Fruit fly (Drosophila melanogaster) whole organism, embryonic: ENCODE data around the gene Arv1.
A peak's percentile ranks its signal among the peaks of the same experiment; 100 is the strongest.

ENCODE experiments used
- Atf-2 ChIP-seq: fragments of 200-800 bp; sonication (Bioruptor generic); optimal IDR thresholded peaks from 2 replicates; lab custom pipeline; 2016; ENCODE audit warnings: missing biosample characterization, missing genetic modification characterization
- CG12071 ChIP-seq: fragments of 200-800 bp; sonication (Bioruptor generic); optimal IDR thresholded peaks from 3 replicates; lab custom pipeline; 2018; ENCODE audit warnings: missing biosample characterization, mild to moderate bottlenecking, missing genetic modification characterization
- CG12104 ChIP-seq: fragments of 200-800 bp; sonication (Bioruptor generic); optimal IDR thresholded peaks from 3 replicates; lab custom pipeline; 2016; ENCODE audit warnings: missing biosample characterization, missing genetic modification characterization
- CG13775 ChIP-seq: fragments of 200-800 bp; sonication (Bioruptor generic); optimal IDR thresholded peaks from 3 replicates; lab custom pipeline; 2017; ENCODE audit warnings: missing biosample characterization, mild to moderate bottlenecking, missing genetic modification characterization
- CG14050 ChIP-seq: fragments of 200-800 bp; sonication (Bioruptor generic); IDR thresholded peaks from 3 replicates; pipeline ENCODE4 v1.3.6; 2022; ENCODE audit warnings: missing biosample characterization, missing genetic modification characterization
- CG14441 ChIP-seq: fragments of 200-800 bp; sonication (Bioruptor generic); IDR thresholded peaks from 2 replicates; pipeline ENCODE4 v1.3.6; 2022; ENCODE audit warnings: missing biosample characterization, missing genetic modification characterization
- CG15514 ChIP-seq: fragments of 200-800 bp; sonication (Bioruptor generic); optimal IDR thresholded peaks from 3 replicates; lab custom pipeline; 2017; ENCODE audit warnings: missing biosample characterization, missing genetic modification characterization, mild to moderate bottlenecking, moderate library complexity, missing genetic modification reagents
- CG1603 ChIP-seq: fragments of 200-800 bp; sonication (Bioruptor generic); optimal IDR thresholded peaks from 2 replicates; lab custom pipeline; 2019; ENCODE audit warnings: missing biosample characterization, mild to moderate bottlenecking, missing genetic modification characterization, moderate library complexity
- CG16863 ChIP-seq: fragments of 200-800 bp; sonication (Bioruptor generic); optimal IDR thresholded peaks from 3 replicates; lab custom pipeline; 2016; ENCODE audit warnings: missing biosample characterization, missing genetic modification characterization
- CG18599 ChIP-seq: fragments of 200-800 bp; sonication (Bioruptor generic); optimal IDR thresholded peaks from 3 replicates; lab custom pipeline; 2017; ENCODE audit warnings: missing biosample characterization, missing genetic modification characterization, mild to moderate bottlenecking, moderate library complexity, missing genetic modification reagents
- CG18619 ChIP-seq: fragments of 200-800 bp; sonication (Bioruptor generic); optimal IDR thresholded peaks from 3 replicates; lab custom pipeline; 2017; ENCODE audit warnings: missing biosample characterization, mild to moderate bottlenecking, missing genetic modification characterization
- CG2202 ChIP-seq: fragments of 200-800 bp; sonication (Bioruptor generic); optimal IDR thresholded peaks from 2 replicates; lab custom pipeline; 2018; ENCODE audit warnings: missing biosample characterization, mild to moderate bottlenecking, missing genetic modification characterization
- CG30403 ChIP-seq: fragments of 200-800 bp; sonication (Bioruptor generic); optimal IDR thresholded peaks from 3 replicates; lab custom pipeline; 2016; ENCODE audit warnings: missing biosample characterization, missing genetic modification characterization
- CG30431 ChIP-seq: fragments of 200-800 bp; sonication (Bioruptor generic); optimal IDR thresholded peaks from 2 replicates; lab custom pipeline; 2017; ENCODE audit warnings: missing biosample characterization, missing genetic modification characterization
- CG33557 ChIP-seq: fragments of 200-800 bp; sonication (Bioruptor generic); optimal IDR thresholded peaks from 2 replicates; lab custom pipeline; 2019; ENCODE audit warnings: missing biosample characterization, mild to moderate bottlenecking, missing genetic modification characterization, moderate library complexity
- CG34224 ChIP-seq: fragments of 200-800 bp; sonication (Bioruptor generic); IDR thresholded peaks from 3 replicates; pipeline ENCODE4 v1.3.6; 2022; ENCODE audit warnings: missing biosample characterization, missing genetic modification characterization; ENCODE audit not compliant: partially characterized antibody
- CG6689 ChIP-seq: fragments of 200-800 bp; sonication (Bioruptor generic); IDR thresholded peaks from 2 replicates; pipeline ENCODE4 v1.3.6; 2022; ENCODE audit warnings: missing biosample characterization, missing genetic modification characterization
- CG7357 ChIP-seq: fragments of 200-800 bp; sonication (Bioruptor generic); IDR thresholded peaks from 3 replicates; pipeline ENCODE4 v1.3.6; 2022; ENCODE audit warnings: missing biosample characterization, missing genetic modification characterization
- CG9876 ChIP-seq: fragments of 200-800 bp; sonication (Bioruptor generic); optimal IDR thresholded peaks from 2 replicates; lab custom pipeline; 2016; ENCODE audit warnings: missing biosample characterization, missing genetic modification characterization
- CHES-1-like ChIP-seq: fragments of 200-800 bp; sonication (Bioruptor generic); optimal IDR thresholded peaks from 2 replicates; lab custom pipeline; 2016; ENCODE audit warnings: missing biosample characterization, missing genetic modification characterization
- CoRest ChIP-seq: fragments of 200-800 bp; sonication (Bioruptor generic); optimal IDR thresholded peaks from 3 replicates; lab custom pipeline; 2018; ENCODE audit warnings: missing biosample characterization, mild to moderate bottlenecking, missing genetic modification characterization, moderate library complexity
- E2f1 ChIP-seq: fragments of 200-800 bp; sonication (Bioruptor generic); IDR thresholded peaks from 2 replicates; pipeline ENCODE4 v1.3.6; 2022; ENCODE audit warnings: missing biosample characterization, missing genetic modification characterization
- H2.0 ChIP-seq: fragments of 200-800 bp; sonication (Bioruptor generic); IDR thresholded peaks from 2 replicates; pipeline ENCODE4 v1.3.6; 2022; ENCODE audit warnings: missing biosample characterization, missing genetic modification characterization
- HLH3B ChIP-seq: fragments of 200-800 bp; sonication (Bioruptor generic); IDR thresholded peaks from 2 replicates; pipeline ENCODE4 v1.3.6; 2022; ENCODE audit warnings: missing biosample characterization, missing genetic modification characterization
- HLH4C ChIP-seq: fragments of 200-800 bp; sonication (Bioruptor generic); IDR thresholded peaks from 3 replicates; pipeline ENCODE4 v1.3.6; 2022; ENCODE audit warnings: missing biosample characterization, missing genetic modification characterization; ENCODE audit not compliant: partially characterized antibody
- Hmr ChIP-seq: fragments of 200-800 bp; sonication (Bioruptor generic); optimal IDR thresholded peaks from 3 replicates; lab custom pipeline; 2017; ENCODE audit warnings: mild to moderate bottlenecking, missing biosample characterization, missing genetic modification reagents, missing genetic modification characterization
- Jarid2 ChIP-seq: fragments of 200-800 bp; sonication (Bioruptor generic); optimal IDR thresholded peaks from 3 replicates; lab custom pipeline; 2017; ENCODE audit warnings: mild to moderate bottlenecking, missing biosample characterization, missing genetic modification reagents, missing genetic modification characterization
- Sox102F ChIP-seq: fragments of 200-800 bp; sonication (Bioruptor generic); optimal IDR thresholded peaks from 2 replicates; lab custom pipeline; 2018; ENCODE audit warnings: missing biosample characterization, mild to moderate bottlenecking, missing genetic modification characterization, moderate library complexity
- YL-1 ChIP-seq: fragments of 200-800 bp; sonication (Bioruptor generic); optimal IDR thresholded peaks from 3 replicates; lab custom pipeline; 2017; ENCODE audit warnings: missing biosample characterization, mild to moderate bottlenecking, missing genetic modification characterization
- ap ChIP-seq: fragments of 200-800 bp; sonication (Bioruptor generic); IDR thresholded peaks from 2 replicates; pipeline ENCODE4 v1.3.6; 2022; ENCODE audit warnings: missing biosample characterization, missing genetic modification characterization
- bowl ChIP-seq: fragments of 200-800 bp; sonication (Bioruptor generic); IDR thresholded peaks from 2 replicates; pipeline ENCODE4 v1.3.6; 2022; ENCODE audit warnings: missing biosample characterization, missing genetic modification characterization
- cato ChIP-seq: fragments of 200-800 bp; sonication (Bioruptor generic); optimal IDR thresholded peaks from 2 replicates; lab custom pipeline; 2016; ENCODE audit warnings: missing biosample characterization, missing genetic modification characterization, borderline replicate concordance
- fd3F ChIP-seq: fragments of 200-800 bp; sonication (Bioruptor generic); optimal IDR thresholded peaks from 2 replicates; lab custom pipeline; 2018; ENCODE audit warnings: missing biosample characterization, mild to moderate bottlenecking, missing genetic modification characterization, moderate library complexity
- gce ChIP-seq: fragments of 200-800 bp; sonication (Bioruptor generic); IDR thresholded peaks from 3 replicates; pipeline ENCODE4 v1.3.6; 2022; ENCODE audit warnings: missing biosample characterization, missing genetic modification characterization
- gsb-n ChIP-seq: fragments of 200-800 bp; sonication (Bioruptor generic); optimal IDR thresholded peaks from 3 replicates; lab custom pipeline; 2018; ENCODE audit warnings: missing biosample characterization, mild to moderate bottlenecking, missing genetic modification characterization
- her ChIP-seq: fragments of 200-800 bp; sonication (Bioruptor generic); optimal IDR thresholded peaks from 2 replicates; lab custom pipeline; 2016; ENCODE audit warnings: missing biosample characterization, missing genetic modification characterization
- jumu ChIP-seq: fragments of 200-800 bp; sonication (Bioruptor generic); optimal IDR thresholded peaks from 3 replicates; lab custom pipeline; 2016; ENCODE audit warnings: missing biosample characterization, missing genetic modification characterization
- lab ChIP-seq: fragments of 200-800 bp; sonication (Bioruptor generic); optimal IDR thresholded peaks from 3 replicates; lab custom pipeline; 2017; ENCODE audit warnings: missing biosample characterization, missing genetic modification characterization, mild to moderate bottlenecking, moderate library complexity, missing genetic modification reagents
- lmd ChIP-seq: fragments of 200-800 bp; sonication (Bioruptor generic); IDR thresholded peaks from 2 replicates; pipeline ENCODE4 v1.3.6; 2022; ENCODE audit warnings: missing biosample characterization, missing genetic modification characterization
- nerfin-2 ChIP-seq: fragments of 200-800 bp; sonication (Bioruptor generic); IDR thresholded peaks from 2 replicates; pipeline ENCODE4 v1.3.6; 2022; ENCODE audit warnings: missing biosample characterization, missing genetic modification characterization; ENCODE audit not compliant: partially characterized antibody
- org-1 ChIP-seq: fragments of 200-800 bp; sonication (Bioruptor generic); optimal IDR thresholded peaks from 2 replicates; lab custom pipeline; 2017; ENCODE audit warnings: missing biosample characterization, missing genetic modification characterization
- repo ChIP-seq: fragments of 200-800 bp; sonication (Bioruptor generic); optimal IDR thresholded peaks from 2 replicates; lab custom pipeline; 2016; ENCODE audit warnings: missing biosample characterization, missing genetic modification characterization
- so ChIP-seq: fragments of 200-800 bp; sonication (Bioruptor generic); IDR thresholded peaks from 3 replicates; pipeline ENCODE4 v1.3.6; 2022; ENCODE audit warnings: missing biosample characterization, missing genetic modification characterization
- sug ChIP-seq: fragments of 200-800 bp; optimal IDR thresholded peaks from 2 replicates; lab custom pipeline; 2019; ENCODE audit warnings: missing biosample characterization, mild to moderate bottlenecking, missing genetic modification characterization, moderate library complexity
- tgo ChIP-seq: fragments of 200-800 bp; sonication (Bioruptor generic); IDR thresholded peaks from 3 replicates; pipeline ENCODE4 v1.3.6; 2022; ENCODE audit warnings: missing biosample characterization, missing genetic modification characterization
- trh ChIP-seq: fragments of 200-800 bp; sonication (Bioruptor generic); optimal IDR thresholded peaks from 2 replicates; lab custom pipeline; 2016; ENCODE audit warnings: missing biosample characterization, missing genetic modification characterization
- ttk ChIP-seq: fragments of 200-800 bp; sonication (Bioruptor generic); IDR thresholded peaks from 2 replicates; pipeline ENCODE4 v2.1.2; 2022; ENCODE audit warnings: missing biosample characterization, missing genetic modification characterization
- tup ChIP-seq: fragments of 200-800 bp; sonication (Bioruptor generic); optimal IDR thresholded peaks from 2 replicates; lab custom pipeline; 2016; ENCODE audit warnings: missing biosample characterization, mild to moderate bottlenecking, missing genetic modification characterization, moderate library complexity
- tx ChIP-seq: fragments of 200-800 bp; sonication (Bioruptor generic); optimal IDR thresholded peaks from 2 replicates; lab custom pipeline; 2016; ENCODE audit warnings: missing biosample characterization, missing genetic modification characterization
- usp ChIP-seq: fragments of >200 bp; optimal IDR thresholded peaks from 2 replicates; lab custom pipeline; 2017; ENCODE audit warnings: missing biosample characterization, missing genetic modification characterization
- wdn ChIP-seq: fragments of 200-800 bp; sonication (Bioruptor generic); IDR thresholded peaks from 2 replicates; pipeline ENCODE4 v1.3.6; 2022; ENCODE audit warnings: missing biosample characterization, missing genetic modification characterization

Gene Arv1

DNA sequence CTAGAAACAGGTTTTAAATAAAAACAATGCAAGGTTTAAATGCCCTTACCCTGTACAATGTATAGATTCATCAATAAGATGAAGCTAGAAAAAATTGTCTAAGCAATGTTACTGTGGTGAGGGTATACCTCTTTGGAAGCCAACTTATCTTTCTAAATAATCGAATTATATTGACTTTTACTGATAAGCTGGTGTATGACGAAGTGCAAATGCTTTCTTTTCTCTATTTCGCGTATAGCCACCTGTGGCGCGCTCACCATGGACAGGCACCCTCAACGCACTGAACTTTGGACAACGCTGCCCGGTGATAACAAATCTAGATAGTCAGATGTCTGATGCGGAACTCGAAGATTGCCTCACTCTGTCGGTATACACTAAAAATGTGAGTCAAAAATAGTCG lies 27.2 kb downstream of the Arv1 start (continued):
- TF ChIP-seq tup (GFP tag; lab: Kevin White, UChicago) (no peak), bowl (GFP tag; lab: Robert Waterston, UW) (no peak), CG18619 (GFP tag; lab: Kevin White, UChicago) (no peak), repo (GFP tag; lab: Kevin White, UChicago) (no peak), CG12071 (GFP tag; lab: Kevin White, UChicago) (peak; percentile 3), lmd (GFP tag; lab: Robert Waterston, UW) (peak; percentile 38; the same call in 1 of the 2 replicates), fd3F (GFP tag; lab: Kevin White, UChicago) (peak; percentile 9), nerfin-2 (GFP tag; lab: Robert Waterston, UW) (no peak), HLH3B (peak; percentile 47; the same call in 1 of the 2 replicates), Sox102F (GFP tag; lab: Kevin White, UChicago) (peak; percentile 30), CG33557 (GFP tag; lab: Kevin White, UChicago) (no peak), CG15514 (peak; percentile 18), gce (GFP tag; lab: Robert Waterston, UW) (no peak), E2f1 (GFP tag; lab: Robert Waterston, UW) (peak; percentile 39; the same call in 1 of the 2 replicates), CG12104 (GFP tag; lab: Kevin White, UChicago) (no peak), CG14050 (no peak), HLH4C (GFP tag; lab: Robert Waterston, UW) (no peak), H2.0 (GFP tag; lab: Robert Waterston, UW) (no peak), Hmr (GFP tag; lab: Kevin White, UChicago) (peak; percentile 36), CHES-1-like (GFP tag; lab: Kevin White, UChicago) (no peak), org-1 (GFP tag; lab: Kevin White, UChicago) (no peak), ap (no peak), CG9876 (no peak), ttk (GFP tag; lab: Robert Waterston, UW) (0 out of 2 replicates have a peak, but pooled peaks have one; percentile 15), CG1603 (peak; percentile 15), CoRest (tag; lab: Kevin White, UChicago) (no peak), lab (GFP tag; lab: Kevin White, UChicago) (peak; percentile 53), CG14441 (peak; percentile 26; the same call in 1 of the 2 replicates), CG30403 (GFP tag; lab: Kevin White, UChicago) (peak; percentile 12), tx (GFP tag; lab: Kevin White, UChicago) (no peak), CG30431 (GFP tag; lab: Kevin White, UChicago) (no peak), CG13775 (no peak), CG6689 (GFP tag; lab: Robert Waterston, UW) (0 out of 2 replicates have a peak, but pooled peaks have one; percentile 25), so (GFP tag; lab: Robert Waterston, UW) (0 out of 3 replicates have a peak, but pooled peaks have one; percentile 8), trh (GFP tag; lab: Kevin White, UChicago) (no peak), wdn (GFP tag; lab: Robert Waterston, UW) (0 out of 2 replicates have a peak, but pooled peaks have one; percentile 42), CG2202 (tag; lab: Kevin White, UChicago) (no peak), sug (peak; percentile 61), her (GFP tag; lab: Kevin White, UChicago) (no peak), CG16863 (GFP tag; lab: Kevin White, UChicago) (no peak), Atf-2 (GFP tag; lab: Kevin White, UChicago) (no peak), CG7357 (GFP tag; lab: Robert Waterston, UW) (no peak), CG18599 (GFP tag; lab: Kevin White, UChicago) (peak; percentile 34), usp (no peak), tgo (GFP tag; lab: Robert Waterston, UW) (peak; percentile 35; the same call in 1 of the 3 replicates), YL-1 (no peak), Jarid2 (GFP tag; lab: Kevin White, UChicago) (no peak), cato (GFP tag; lab: Kevin White, UChicago) (no peak), gsb-n (tag; lab: Kevin White, UChicago) (no peak), CG34224 (GFP tag; lab: Robert Waterston, UW) (no peak), jumu (GFP tag; lab: Kevin White, UChicago) (no peak)
